Fruit fly (Drosophila melanogaster) S2 (cell line): ENCODE data around the gene msps.

ENCODE experiments used
- CG8478 ChIP-seq: fragments of >200 bp; optimal IDR thresholded peaks from 2 replicates; lab custom pipeline; 2018
- CTCF ChIP-seq, 2 experiments: fragments of >200 bp; optimal IDR thresholded peaks; 2 replicates each; lab custom pipeline; 2018

- TF ChIP-seq CTCF (optimal IDR thresholded peaks at IDR 0.05; lab: Kevin White, UChicago) (no peak), CG8478 (lab: Kevin White, UChicago) (no peak)
Measured at dm6 chr3R:16022005-16022404, 28.6 kb upstream of the msps start.
